Fruit fly (Drosophila melanogaster) whole organism, pupa: ENCODE data around the gene qm.

ENCODE experiments used
- CG10348 ChIP-seq: fragments of 200-800 bp; sonication (Bioruptor generic); IDR thresholded peaks from 2 replicates; pipeline ENCODE4 v1.3.6; 2022; ENCODE audit warnings: missing biosample characterization, missing genetic modification characterization
- CG12605 ChIP-seq: fragments of 200-800 bp; sonication (Bioruptor generic); IDR thresholded peaks from 2 replicates; pipeline ENCODE4 v1.3.6; 2022; ENCODE audit warnings: missing biosample characterization, missing genetic modification characterization
- CG13204 ChIP-seq: fragments of 200-800 bp; sonication (Bioruptor generic); optimal IDR thresholded peaks from 2 replicates; lab custom pipeline; 2018; ENCODE audit warnings: missing biosample characterization, mild to moderate bottlenecking, missing genetic modification characterization, moderate library complexity
- CG14655 ChIP-seq: fragments of 200-800 bp; sonication (Bioruptor generic); optimal IDR thresholded peaks from 3 replicates; lab custom pipeline; 2017; ENCODE audit warnings: mild to moderate bottlenecking, missing biosample characterization, missing genetic modification reagents, missing genetic modification characterization
- CG15710 ChIP-seq: fragments of 200-800 bp; sonication (Bioruptor generic); optimal IDR thresholded peaks from 2 replicates; lab custom pipeline; 2018; ENCODE audit warnings: missing biosample characterization, mild to moderate bottlenecking, missing genetic modification characterization, moderate library complexity
- CG17806 ChIP-seq: fragments of 200-800 bp; sonication (Bioruptor generic); optimal IDR thresholded peaks from 2 replicates; lab custom pipeline; 2018; ENCODE audit warnings: missing biosample characterization, mild to moderate bottlenecking, missing genetic modification characterization, moderate library complexity
- CG32121 ChIP-seq: fragments of 200-800 bp; sonication (Bioruptor generic); IDR thresholded peaks from 2 replicates; pipeline ENCODE4 v1.3.6; 2022; ENCODE audit warnings: missing biosample characterization, missing genetic modification characterization
- CG34367 ChIP-seq: fragments of 200-800 bp; sonication (Bioruptor generic); optimal IDR thresholded peaks from 2 replicates; lab custom pipeline; 2018; ENCODE audit warnings: missing biosample characterization, mild to moderate bottlenecking, missing genetic modification characterization
- CG4496 ChIP-seq: fragments of 200-800 bp; sonication (Bioruptor generic); IDR thresholded peaks from 3 replicates; pipeline ENCODE4 v1.3.6; 2022; ENCODE audit warnings: missing biosample characterization, missing genetic modification characterization
- CG8159 ChIP-seq: fragments of 200-800 bp; sonication (Bioruptor generic); optimal IDR thresholded peaks from 3 replicates; lab custom pipeline; 2018; ENCODE audit warnings: missing biosample characterization, mild to moderate bottlenecking, missing genetic modification characterization, moderate library complexity
- CG8301 ChIP-seq: fragments of 200-800 bp; sonication (Bioruptor generic); optimal IDR thresholded peaks from 2 replicates; lab custom pipeline; 2018; ENCODE audit warnings: missing biosample characterization, mild to moderate bottlenecking, missing genetic modification characterization
- CG9948 ChIP-seq: fragments of 200-800 bp; sonication (Bioruptor generic); optimal IDR thresholded peaks from 2 replicates; lab custom pipeline; 2018; ENCODE audit warnings: missing biosample characterization, mild to moderate bottlenecking, missing genetic modification characterization, moderate library complexity
- D1 ChIP-seq: fragments of 200-800 bp; sonication (Bioruptor generic); optimal IDR thresholded peaks from 2 replicates; lab custom pipeline; 2018; ENCODE audit warnings: missing biosample characterization, mild to moderate bottlenecking, missing genetic modification characterization, moderate library complexity
- EcR ChIP-seq: fragments of 200-800 bp; sonication (Bioruptor generic); optimal IDR thresholded peaks from 3 replicates; lab custom pipeline; 2019; ENCODE audit warnings: missing biosample characterization, missing genetic modification characterization, mild to moderate bottlenecking, moderate library complexity, missing genetic modification reagents
- Ets98B ChIP-seq: fragments of 200-800 bp; sonication (Bioruptor generic); IDR thresholded peaks from 2 replicates; pipeline ENCODE4 v1.3.6; 2022; ENCODE audit warnings: missing biosample characterization, missing genetic modification characterization
- Pif1A ChIP-seq: fragments of 200-800 bp; sonication (Bioruptor generic); optimal IDR thresholded peaks from 3 replicates; lab custom pipeline; 2016; ENCODE audit warnings: missing biosample characterization, missing genetic modification characterization
- Pif1B ChIP-seq: fragments of 200-800 bp; sonication (Bioruptor generic); optimal IDR thresholded peaks from 3 replicates; lab custom pipeline; 2016; ENCODE audit warnings: missing biosample characterization, missing genetic modification characterization
- Snoo ChIP-seq: fragments of 200-800 bp; sonication (Bioruptor generic); optimal IDR thresholded peaks from 3 replicates; lab custom pipeline; 2017; ENCODE audit warnings: missing biosample characterization, mild to moderate bottlenecking, missing genetic modification characterization, inconsistent platforms
- fd96Ca ChIP-seq: fragments of 200-800 bp; sonication (Bioruptor generic); IDR thresholded peaks from 3 replicates; pipeline ENCODE4 v1.3.6; 2022; ENCODE audit warnings: missing biosample characterization, missing genetic modification characterization
- gl ChIP-seq: fragments of 200-800 bp; sonication (Bioruptor generic); optimal IDR thresholded peaks from 2 replicates; lab custom pipeline; 2018; ENCODE audit warnings: missing biosample characterization, mild to moderate bottlenecking, missing genetic modification characterization
- rn ChIP-seq: fragments of 200-800 bp; sonication (Bioruptor generic); IDR thresholded peaks from 2 replicates; pipeline ENCODE4 v1.3.6; 2022; ENCODE audit warnings: missing biosample characterization, missing genetic modification characterization

The qm gene

dm6 chr3L:7369543-7369942, 21.4 kb downstream of the qm start, which contains the start of gene akirin:
Gene akirin (plus strand): TSS chr3L:7369843.
- no peak for TF ChIP-seq rn
- TF ChIP-seq CG8301 (tag; lab: Kevin White, UChicago): no peak
- no peak for TF ChIP-seq CG9948 (tag; lab: Kevin White, UChicago)
- no peak for TF ChIP-seq fd96Ca (GFP tag; lab: Robert Waterston, UW)
- TF ChIP-seq D1: no peak
- no peak for TF ChIP-seq CG15710 (tag; lab: Kevin White, UChicago)
- no peak for TF ChIP-seq gl (tag; lab: Kevin White, UChicago)
- TF ChIP-seq Snoo (tag; lab: Kevin White, UChicago): no peak
- no peak for TF ChIP-seq CG10348 (GFP tag; lab: Robert Waterston, UW)
- no peak for TF ChIP-seq Ets98B (GFP tag; lab: Robert Waterston, UW)
- TF ChIP-seq CG13204 (GFP tag; lab: Kevin White, UChicago): no peak
- TF ChIP-seq CG8159: no peak
- no peak for TF ChIP-seq CG4496 (GFP tag; lab: Robert Waterston, UW)
- TF ChIP-seq Pif1A: no peak
- TF ChIP-seq CG32121: no peak
- no peak for TF ChIP-seq EcR
- TF ChIP-seq CG14655 (GFP tag; lab: Kevin White, UChicago): no peak
- TF ChIP-seq, all 21 proteins: peak for 0

- TF ChIP-seq Pif1B (peak; percentile 21), Snoo (tag; lab: Kevin White, UChicago) (no peak), EcR (peak; percentile 33), Pif1A (peak; percentile 1)
These were observed 22.2 kb downstream of the qm start for dm6 chr3L:7370231-7370882.

- TF ChIP-seq CG32121 (no peak), CG10348 (GFP tag; lab: Robert Waterston, UW) (no peak), D1 (no peak), CG8159 (no peak), CG4496 (GFP tag; lab: Robert Waterston, UW) (0 out of 3 replicates have a peak, but pooled peaks have one; percentile 25)
These were observed 23.2 kb downstream of the qm start for dm6 chr3L:7371290-7371689.

dm6 chr3L:7376151-7376550, 28.0 kb downstream of the qm start:
- TF ChIP-seq CG8159 (no peak), fd96Ca (GFP tag; lab: Robert Waterston, UW) (no peak), Pif1B (no peak), CG12605 (GFP tag; lab: Robert Waterston, UW) (no peak), CG10348 (GFP tag; lab: Robert Waterston, UW) (no peak), CG15710 (tag; lab: Kevin White, UChicago) (no peak), Ets98B (GFP tag; lab: Robert Waterston, UW) (no peak), CG14655 (GFP tag; lab: Kevin White, UChicago) (no peak), CG13204 (GFP tag; lab: Kevin White, UChicago) (no peak), EcR (no peak), CG34367 (no peak), gl (tag; lab: Kevin White, UChicago) (no peak), CG8301 (tag; lab: Kevin White, UChicago) (no peak), rn (no peak), CG17806 (tag; lab: Kevin White, UChicago) (no peak), CG32121 (no peak), CG9948 (tag; lab: Kevin White, UChicago) (no peak), CG4496 (GFP tag; lab: Robert Waterston, UW) (no peak)

- TF ChIP-seq CG12605 (GFP tag; lab: Robert Waterston, UW) (no peak), Pif1B (no peak), D1 (no peak), Ets98B (GFP tag; lab: Robert Waterston, UW) (no peak), EcR (no peak), CG4496 (GFP tag; lab: Robert Waterston, UW) (no peak), CG10348 (GFP tag; lab: Robert Waterston, UW) (no peak), CG17806 (tag; lab: Kevin White, UChicago) (no peak), rn (no peak), CG9948 (tag; lab: Kevin White, UChicago) (no peak), CG8301 (tag; lab: Kevin White, UChicago) (no peak), CG8159 (no peak), gl (tag; lab: Kevin White, UChicago) (no peak)
These were observed 28.7 kb downstream of the qm start for dm6 chr3L:7376830-7377229.

dm6 chr3L:7380395-7380794, 32.3 kb downstream of the qm start:
- TF ChIP-seq EcR (peak; percentile 54), CG13204 (GFP tag; lab: Kevin White, UChicago) (no peak), CG12605 (GFP tag; lab: Robert Waterston, UW) (no peak)

- TF ChIP-seq CG32121 (no peak), Snoo (tag; lab: Kevin White, UChicago) (peak; percentile 48), CG34367 (peak; percentile 10), CG17806 (tag; lab: Kevin White, UChicago) (peak; percentile 37), CG14655 (GFP tag; lab: Kevin White, UChicago) (no peak), CG10348 (GFP tag; lab: Robert Waterston, UW) (no peak), CG15710 (tag; lab: Kevin White, UChicago) (peak; percentile 39), CG8301 (tag; lab: Kevin White, UChicago) (no peak), gl (tag; lab: Kevin White, UChicago) (no peak), Pif1A (peak; percentile 42), CG13204 (GFP tag; lab: Kevin White, UChicago) (no peak), Ets98B (GFP tag; lab: Robert Waterston, UW) (no peak; the same call in 1 of the 2 replicates), CG9948 (tag; lab: Kevin White, UChicago) (peak; percentile 52), CG8159 (peak; percentile 63), CG4496 (GFP tag; lab: Robert Waterston, UW) (0 out of 3 replicates have a peak, but pooled peaks have one; percentile 39), fd96Ca (GFP tag; lab: Robert Waterston, UW) (no peak; the same call in 2 of the 3 replicates)
These were observed 33.4 kb downstream of the qm start, which contains the start of the genes SMSr and smid for dm6 chr3L:7381359-7381976. Gene SMSr (minus strand): TSS chr3L:7381474. Gene smid (plus strand): TSS chr3L:7381614.
